Fruit fly (Drosophila melanogaster): ENCODE data around the gene CG5885.

The CG5885 gene

dm6 chr2L:9947738-9948519 lies 29.8 kb upstream of the CG5885 start (continued):
- TF ChIP-seq CG2199 (GFP tag; IDR thresholded peaks at IDR 0.05) (peak; percentile 75; the same call in 1 of the 3 replicates), Sin3A (optimal IDR thresholded peaks at IDR 0.05) (no peak), CG4707 (GFP tag; optimal IDR thresholded peaks at IDR 0.05) (no peak), usp (GFP tag; optimal IDR thresholded peaks at IDR 0.05) (no peak), repo (GFP tag; optimal IDR thresholded peaks at IDR 0.05) (no peak), CG6254 (GFP tag; optimal IDR thresholded peaks at IDR 0.05) (no peak), sima (GFP tag; optimal IDR thresholded peaks at IDR 0.05) (no peak), Hr78 (GFP tag; optimal IDR thresholded peaks at IDR 0.05) (peak in 1 of 2 experiments; percentile 77), Blimp-1 (GFP tag; optimal IDR thresholded peaks at IDR 0.05) (peak; percentile 33), CG16815 (GFP tag; optimal IDR thresholded peaks at IDR 0.05) (no peak), CG3995 (GFP tag; optimal IDR thresholded peaks at IDR 0.05) (peak; percentile 13), ci (GFP tag; IDR thresholded peaks at IDR 0.05) (0 out of 3 replicates have a peak, but pooled peaks have one; percentile 23), CG11093 (GFP tag; IDR thresholded peaks at IDR 0.05) (no peak), pzg (GFP tag; optimal IDR thresholded peaks at IDR 0.05) (no peak), Opbp (GFP tag; IDR thresholded peaks at IDR 0.05; ENCODE audit: partially characterized antibody) (no peak), CG2116 (GFP tag; optimal IDR thresholded peaks at IDR 0.05) (no peak), z (GFP tag; IDR thresholded peaks at IDR 0.05) (no peak), CG18599 (GFP tag; optimal IDR thresholded peaks at IDR 0.05) (peak; percentile 8), cwo (GFP tag; optimal IDR thresholded peaks at IDR 0.05) (peak; percentile 9), so (GFP tag; IDR thresholded peaks at IDR 0.05) (no peak), CG17328 (GFP tag; IDR thresholded peaks at IDR 0.05) (no peak), CHES-1-like (GFP tag; optimal IDR thresholded peaks at IDR 0.05) (no peak), CG12391 (tag; optimal IDR thresholded peaks at IDR 0.05) (no peak), CG5953 (GFP tag; IDR thresholded peaks at IDR 0.05) (no peak), CG31224 (GFP tag; IDR thresholded peaks at IDR 0.05) (no peak), ab (GFP tag; optimal IDR thresholded peaks at IDR 0.05) (no peak), CG17568 (GFP tag; optimal IDR thresholded peaks at IDR 0.05) (no peak), CG1603 (tag; optimal IDR thresholded peaks at IDR 0.05) (no peak), zfh2 (GFP tag; optimal IDR thresholded peaks at IDR 0.05) (no peak), CG10462 (GFP tag; optimal IDR thresholded peaks at IDR 0.05) (no peak), zf30C (GFP tag; optimal IDR thresholded peaks at IDR 0.05) (no peak), Ets97D (GFP tag; optimal IDR thresholded peaks at IDR 0.05) (no peak), pfk (GFP tag; optimal IDR thresholded peaks at IDR 0.05) (no peak), Neu2 (GFP tag; optimal IDR thresholded peaks at IDR 0.05; ENCODE audit: borderline replicate concordance) (no peak), Hr3 (GFP tag; optimal IDR thresholded peaks at IDR 0.05) (no peak), CG34422 (GFP tag; IDR thresholded peaks at IDR 0.05) (peak; percentile 21; the same call in 1 of the 3 replicates), aop (GFP tag; IDR thresholded peaks at IDR 0.05) (no peak), onecut (GFP tag; IDR thresholded peaks at IDR 0.05) (no peak), CG15073 (GFP tag; optimal IDR thresholded peaks at IDR 0.05) (no peak), CG7556 (GFP tag; optimal IDR thresholded peaks at IDR 0.05) (peak; percentile 12), eve (GFP tag; optimal IDR thresholded peaks at IDR 0.05) (no peak), bab2 (GFP tag; optimal IDR thresholded peaks at IDR 0.05) (no peak), HmgZ (tag; optimal IDR thresholded peaks at IDR 0.05) (peak; percentile 8), CkIIα-i1 (GFP tag; IDR thresholded peaks at IDR 0.05) (no peak), CG1792 (GFP tag; optimal IDR thresholded peaks at IDR 0.05) (no peak), tup (GFP tag; optimal IDR thresholded peaks at IDR 0.05) (no peak), tin (GFP tag; optimal IDR thresholded peaks at IDR 0.05) (no peak), gem (tag; optimal IDR thresholded peaks at IDR 0.05) (peak; percentile 5), CG18764 (GFP tag; optimal IDR thresholded peaks at IDR 0.05) (no peak), Meics (GFP tag; optimal IDR thresholded peaks at IDR 0.05) (peak; percentile 9)
